Worm (Caenorhabditis elegans) whole organism, early embryonic: ENCODE results near the gene F48F5.6.

Experiments used
- B0310.2 ChIP-seq: sonication (generic microtip); optimal IDR thresholded peaks from 2 replicates; lab custom pipeline; 2016; ENCODE audit warnings: mild to moderate bottlenecking, missing genetic modification characterization, missing compliant biosample characterization
- F13C5.2 ChIP-seq: sonication (generic microtip); optimal IDR thresholded peaks from 2 replicates; lab custom pipeline; 2017; ENCODE audit warnings: mild to moderate bottlenecking, missing genetic modification characterization, inconsistent platforms, missing compliant biosample characterization
- aly-1 ChIP-seq: sonication (generic microtip); optimal IDR thresholded peaks from 2 replicates; lab custom pipeline; 2016; ENCODE audit warnings: missing genetic modification characterization, missing compliant biosample characterization
- ama-1 ChIP-seq: fragments of 150-350 bp; optimal IDR thresholded peaks from 2 replicates; lab custom pipeline; 2014
- ceh-13 ChIP-seq: fragments of 200-800 bp; sonication (Bioruptor generic); optimal IDR thresholded peaks from 2 replicates; lab custom pipeline; 2018; ENCODE audit warnings: mild to moderate bottlenecking, missing genetic modification characterization, missing compliant biosample characterization
- ceh-36 ChIP-seq: sonication (generic microtip); optimal IDR thresholded peaks from 2 replicates; lab custom pipeline; 2016; ENCODE audit warnings: missing genetic modification characterization, inconsistent platforms, missing compliant biosample characterization
- ets-7 ChIP-seq: sonication (generic microtip); optimal IDR thresholded peaks from 2 replicates; lab custom pipeline; 2016; ENCODE audit warnings: missing genotype, missing genetic modification characterization, missing compliant biosample characterization
- flt-1 ChIP-seq: fragments of 200-800 bp; sonication (Bioruptor generic); IDR thresholded peaks from 2 replicates; pipeline ENCODE4 v1.3.6; 2022; ENCODE audit warnings: missing genetic modification characterization, missing compliant biosample characterization
- hmbx-1 ChIP-seq: sonication (generic microtip); optimal IDR thresholded peaks from 2 replicates; lab custom pipeline; 2016; ENCODE audit warnings: mild to moderate bottlenecking, missing genetic modification characterization, missing compliant biosample characterization
- hmg-4 ChIP-seq: fragments of 200-800 bp; sonication (Bioruptor generic); optimal IDR thresholded peaks from 2 replicates; lab custom pipeline; 2018; ENCODE audit warnings: mild to moderate bottlenecking, missing genetic modification characterization, missing compliant biosample characterization
- hnd-1 ChIP-seq: sonication (generic microtip); optimal IDR thresholded peaks from 2 replicates; lab custom pipeline; 2016; ENCODE audit warnings: missing genetic modification characterization, missing compliant biosample characterization
- pes-1 ChIP-seq: fragments of 200-800 bp; sonication (Bioruptor generic); IDR thresholded peaks from 2 replicates; pipeline ENCODE4 v1.3.6; 2022; ENCODE audit warnings: missing genetic modification reagents, missing genetic modification characterization, missing compliant biosample characterization
- scrt-1 ChIP-seq: fragments of 200-800 bp; sonication (Bioruptor generic); IDR thresholded peaks from 2 replicates; pipeline ENCODE4 v1.3.6; 2022; ENCODE audit warnings: missing genetic modification characterization, missing compliant biosample characterization
- sea-1 ChIP-seq: fragments of 200-800 bp; sonication (Bioruptor generic); conservative IDR thresholded peaks from 2 replicates; pipeline ENCODE4 v1.3.6; 2022; ENCODE audit warnings: missing genetic modification characterization, missing compliant biosample characterization
- tbx-11 ChIP-seq: fragments of 200-800 bp; sonication (Bioruptor generic); IDR thresholded peaks from 2 replicates; pipeline ENCODE4 v1.3.6; 2022; ENCODE audit warnings: missing genetic modification characterization, missing compliant biosample characterization
- tbx-37 ChIP-seq: fragments of 200-800 bp; sonication (Bioruptor generic); conservative IDR thresholded peaks from 2 replicates; pipeline ENCODE4 v1.3.6; 2022; ENCODE audit warnings: missing genetic modification reagents, missing genetic modification characterization, missing compliant biosample characterization
- tra-4 ChIP-seq: sonication (generic microtip); optimal IDR thresholded peaks from 2 replicates; lab custom pipeline; 2017; ENCODE audit warnings: missing genetic modification characterization, missing compliant biosample characterization

F48F5.6 gene

ce11 chrV:20486549-20486948 is 33.6 kb upstream of the F48F5.6 start:
- TF ChIP-seq B0310.2 (tag; lab: Kevin White, UChicago) (no peak), ceh-36 (tag; lab: Kevin White, UChicago) (no peak), ama-1 (lab: Kevin White, UChicago) (no peak), aly-1 (tag; lab: Kevin White, UChicago) (no peak), tbx-37 (GFP tag; lab: Robert Waterston, UW) (no peak), sea-1 (GFP tag; lab: Robert Waterston, UW) (no peak), F13C5.2 (tag; lab: Kevin White, UChicago) (no peak), scrt-1 (GFP tag; lab: Robert Waterston, UW) (no peak), pes-1 (GFP tag; lab: Robert Waterston, UW) (no peak), ets-7 (tag; lab: Kevin White, UChicago) (no peak), tbx-11 (GFP tag; lab: Robert Waterston, UW) (no peak), hnd-1 (no peak), ceh-13 (no peak), flt-1 (no peak), tra-4 (tag; lab: Kevin White, UChicago) (no peak)

DNA sequence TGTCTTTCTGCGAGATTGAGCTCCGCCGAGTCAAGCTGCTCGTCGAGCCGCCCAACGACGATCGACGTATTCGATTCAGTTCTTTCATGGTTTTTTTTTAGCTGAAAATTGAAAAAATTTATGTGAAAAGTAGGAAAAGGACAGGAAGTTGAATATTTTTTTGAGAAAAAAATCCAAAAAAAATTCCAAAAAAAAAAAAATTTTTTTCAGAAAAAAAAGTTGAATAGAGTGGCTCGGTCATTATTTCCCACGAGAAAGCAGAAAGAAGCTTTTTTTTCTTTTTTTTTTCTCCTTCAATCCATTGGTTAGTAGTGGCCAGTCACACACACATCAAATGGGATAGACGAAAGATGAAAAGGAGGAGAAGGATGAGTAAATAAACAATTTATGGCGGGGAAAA is 32.3 kb upstream of the F48F5.6 start, which contains the start of gene dhcr-7:
dhcr-7 (minus strand) TSS at position 101 of the 400 bp plus-strand sequence.
- TF ChIP-seq tbx-11 (GFP tag; lab: Robert Waterston, UW) (no peak), F13C5.2 (tag; lab: Kevin White, UChicago) (no peak), sea-1 (GFP tag; lab: Robert Waterston, UW) (no peak), hmbx-1 (tag; lab: Kevin White, UChicago) (no peak)

DNA sequence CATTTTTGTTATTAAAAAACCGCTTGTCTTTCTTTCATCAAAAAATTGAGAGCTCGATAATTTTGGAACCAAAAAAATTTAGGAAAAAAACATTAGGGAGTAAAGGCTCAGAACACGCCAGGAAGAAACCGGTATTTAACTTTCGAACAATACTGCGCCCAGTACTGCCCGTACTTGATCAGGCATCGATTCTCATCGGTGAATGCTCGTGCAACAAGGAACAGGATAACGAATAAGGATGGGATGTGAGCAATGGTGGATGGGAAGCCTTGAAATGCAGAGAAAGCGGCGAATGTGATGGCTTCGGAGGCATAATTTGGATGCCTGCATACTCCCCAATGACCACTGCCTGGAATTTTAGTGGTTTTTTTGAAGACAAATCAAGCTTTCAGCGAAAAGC is 27.8 kb upstream of the F48F5.6 start:
- no peak for TF ChIP-seq ets-7 (tag; lab: Kevin White, UChicago)

DNA sequence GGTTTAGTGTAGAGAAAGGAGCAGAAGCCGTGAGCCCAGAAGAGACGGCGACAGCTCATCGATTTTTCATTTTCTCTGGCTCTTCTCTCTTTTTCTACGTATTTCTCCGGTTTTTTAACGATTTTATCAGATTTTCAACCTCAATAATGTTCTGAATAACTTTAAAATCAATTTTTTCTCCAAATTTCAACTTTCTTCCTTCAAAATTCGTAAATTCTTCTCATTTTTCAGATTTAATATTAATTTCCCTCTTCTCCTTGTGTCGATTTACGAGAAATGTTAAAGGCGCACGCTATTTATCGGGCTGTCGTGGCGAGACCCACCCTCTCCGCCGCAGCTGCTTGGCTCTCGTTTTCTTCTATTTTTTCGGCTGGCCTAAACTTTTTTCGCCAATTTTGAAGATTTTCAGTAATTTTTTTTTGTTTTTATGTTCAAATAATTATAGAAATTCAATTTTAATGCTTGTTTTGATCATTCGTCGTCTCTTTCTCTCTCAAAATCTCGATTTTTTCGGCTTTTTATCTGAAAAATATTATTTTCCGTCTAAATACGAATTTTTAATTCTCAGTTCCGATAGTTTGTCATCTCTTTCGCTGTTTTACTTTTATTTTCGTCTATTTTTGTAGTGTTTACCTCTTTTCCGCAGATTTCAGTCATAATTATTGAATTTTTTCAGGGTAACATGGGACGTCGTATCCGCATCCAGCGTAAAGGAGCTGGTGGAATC is 26.2 kb upstream of the F48F5.6 start, which contains the start of the genes calf-1 and rpl-2:
calf-1 (minus strand) TSS at position 77 of the 727 bp plus-strand sequence.
rpl-2 (plus strand) TSS at position 677 of the 727 bp plus-strand sequence.
- TF ChIP-seq F13C5.2 (tag; lab: Kevin White, UChicago) (no peak), ceh-36 (tag; lab: Kevin White, UChicago) (no peak), hmg-4 (no peak), aly-1 (tag; lab: Kevin White, UChicago) (no peak), flt-1 (0 out of 2 replicates have a peak, but pooled peaks have one; percentile 15), ama-1 (lab: Kevin White, UChicago) (no peak)

DNA sequence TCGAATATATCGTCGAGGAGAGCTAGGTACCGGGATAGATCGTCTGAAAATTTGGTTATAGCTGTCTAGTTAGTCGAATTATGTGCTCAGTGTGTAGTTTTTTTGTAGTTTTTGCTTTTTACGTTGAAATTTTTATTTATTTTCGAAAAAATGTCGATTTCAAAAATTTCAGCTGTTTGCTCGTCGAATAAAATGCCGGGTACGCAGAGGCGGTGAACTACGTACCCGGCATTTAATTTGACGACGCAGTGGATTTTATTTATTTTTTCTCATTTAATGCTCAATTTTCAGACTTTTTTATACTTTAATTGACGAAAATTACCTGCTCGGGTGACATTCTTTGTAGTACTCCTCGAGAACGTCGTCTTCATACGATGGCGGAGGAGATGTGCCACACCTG is 24.0 kb upstream of the F48F5.6 start:
- no peak for TF ChIP-seq B0310.2 (tag; lab: Kevin White, UChicago)
- TF ChIP-seq tra-4 (tag; lab: Kevin White, UChicago), result no peak
- no peak for TF ChIP-seq tbx-11 (GFP tag; lab: Robert Waterston, UW)
- TF ChIP-seq sea-1 (GFP tag; lab: Robert Waterston, UW), result no peak
- TF ChIP-seq ceh-36 (tag; lab: Kevin White, UChicago), result no peak
- TF ChIP-seq hmbx-1 (tag; lab: Kevin White, UChicago), result no peak
- no peak for TF ChIP-seq ets-7 (tag; lab: Kevin White, UChicago)
- TF ChIP-seq ama-1 (lab: Kevin White, UChicago), result no peak
- no peak for TF ChIP-seq hmg-4
- no peak for TF ChIP-seq flt-1
- TF ChIP-seq hnd-1, result no peak
- TF ChIP-seq pes-1 (GFP tag; lab: Robert Waterston, UW), result no peak
- no peak for TF ChIP-seq scrt-1 (GFP tag; lab: Robert Waterston, UW)
- TF ChIP-seq tbx-37 (GFP tag; lab: Robert Waterston, UW), result no peak
- no peak for TF ChIP-seq ceh-13

- TF ChIP-seq pes-1 (GFP tag; lab: Robert Waterston, UW) (no peak), tbx-11 (GFP tag; lab: Robert Waterston, UW) (no peak), ceh-36 (tag; lab: Kevin White, UChicago) (no peak), ets-7 (tag; lab: Kevin White, UChicago) (no peak), hmg-4 (no peak), ceh-13 (no peak), sea-1 (GFP tag; lab: Robert Waterston, UW) (no peak), scrt-1 (GFP tag; lab: Robert Waterston, UW) (no peak), tra-4 (tag; lab: Kevin White, UChicago) (no peak), F13C5.2 (tag; lab: Kevin White, UChicago) (no peak)
Measured at ce11 chrV:20476514-20476913, 23.5 kb upstream of the F48F5.6 start.

DNA sequence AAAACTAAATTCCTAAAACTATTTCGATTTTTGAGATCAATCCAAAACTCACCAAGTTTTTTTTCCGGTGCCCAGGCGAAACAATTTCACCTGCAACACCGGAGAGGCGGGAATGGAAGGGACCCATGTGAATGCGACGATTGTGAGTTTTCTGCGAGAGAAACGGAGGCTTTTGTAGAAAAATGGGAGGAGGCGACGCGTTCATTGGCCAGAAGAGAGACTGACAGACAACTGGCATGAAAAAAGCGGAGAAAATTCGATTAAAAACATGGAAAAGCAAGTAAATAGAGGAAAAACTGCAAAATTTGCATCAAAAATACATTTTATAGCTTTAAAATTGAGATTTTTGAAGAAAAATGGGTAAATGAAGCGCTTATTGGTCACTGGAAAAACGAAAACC is 22.8 kb upstream of the F48F5.6 start, which contains the start of gene B0250.7:
B0250.7 (minus strand) TSS at position 232 of the 400 bp plus-strand sequence.
- TF ChIP-seq F13C5.2 (tag; lab: Kevin White, UChicago), result no peak
- no peak for TF ChIP-seq hnd-1
- TF ChIP-seq scrt-1 (GFP tag; lab: Robert Waterston, UW), result no peak
- no peak for TF ChIP-seq ama-1 (lab: Kevin White, UChicago)
- no peak for TF ChIP-seq tra-4 (tag; lab: Kevin White, UChicago)
- TF ChIP-seq hmbx-1 (tag; lab: Kevin White, UChicago), result no peak
- no peak for TF ChIP-seq flt-1
- no peak for TF ChIP-seq pes-1 (GFP tag; lab: Robert Waterston, UW)
- no peak for TF ChIP-seq aly-1 (tag; lab: Kevin White, UChicago)
- no peak for TF ChIP-seq ceh-13
- no peak for TF ChIP-seq sea-1 (GFP tag; lab: Robert Waterston, UW)
- TF ChIP-seq tbx-37 (GFP tag; lab: Robert Waterston, UW), result no peak
